Worm (Caenorhabditis elegans) whole organism, L1 larva: Measurements from ENCODE around the gene F46B6.10.

Experiments
- C04F5.9 ChIP-seq: sonication (generic microtip); optimal IDR thresholded peaks from 2 replicates; lab custom pipeline; 2016; ENCODE audit warnings: missing genetic modification characterization, missing compliant biosample characterization
- C34B4.2 ChIP-seq: sonication (generic microtip); optimal IDR thresholded peaks from 2 replicates; lab custom pipeline; 2017; ENCODE audit warnings: mild to moderate bottlenecking, missing genetic modification characterization, missing compliant biosample characterization
- Y116A8C.19 ChIP-seq: sonication (generic microtip); optimal IDR thresholded peaks from 2 replicates; lab custom pipeline; 2016; ENCODE audit warnings: missing compliant biosample characterization, missing genetic modification characterization, borderline replicate concordance
- aly-2 ChIP-seq: fragments of 150-350 bp; optimal IDR thresholded peaks from 2 replicates; lab custom pipeline; 2014; ENCODE audit warnings: missing biosample characterization, missing genetic modification characterization
- ama-1 ChIP-seq: fragments of 150-350 bp; optimal IDR thresholded peaks from 2 replicates; lab custom pipeline; 2014
- blmp-1 ChIP-seq: fragments of 150-350 bp; optimal IDR thresholded peaks from 2 replicates; lab custom pipeline; 2014; ENCODE audit warnings: missing biosample characterization, missing genetic modification characterization
- ceh-90 ChIP-seq: sonication (generic microtip); optimal IDR thresholded peaks from 2 replicates; lab custom pipeline; 2016; ENCODE audit warnings: missing genetic modification characterization, missing compliant biosample characterization
- dpl-1 ChIP-seq, 3 experiments: fragments of 150-350 bp in 2 of 3; sonication (generic microtip) in 1 of 3; optimal IDR thresholded peaks; 2 replicates each; lab custom pipeline; 2014 to 2017; ENCODE audit warnings: missing biosample characterization in 3 of 3, missing genetic modification characterization in 3 of 3, missing genetic modification reagents in 3 of 3
- egl-13 ChIP-seq: sonication (generic microtip); optimal IDR thresholded peaks from 2 replicates; lab custom pipeline; 2016; ENCODE audit warnings: missing genotype, missing genetic modification reagents, missing genetic modification characterization, missing compliant biosample characterization
- elt-3 ChIP-seq, 6 experiments: fragments of 150-350 bp in 1 of 6; sonication (generic microtip); optimal IDR thresholded peaks; 2 replicates each; lab custom pipeline; 2017 to 2018; ENCODE audit warnings: missing biosample characterization in 6 of 6, missing genetic modification characterization in 6 of 6, inconsistent platforms in 1 of 6
- ets-5 ChIP-seq: fragments of 200-800 bp; sonication (Bioruptor generic); IDR thresholded peaks from 2 replicates; pipeline ENCODE4 v1.3.6; 2022; ENCODE audit warnings: missing genetic modification characterization, missing compliant biosample characterization
- fkh-10 ChIP-seq: sonication (generic microtip); optimal IDR thresholded peaks from 2 replicates; lab custom pipeline; 2017; ENCODE audit warnings: missing biosample characterization, missing genetic modification reagents, missing genetic modification characterization
- fkh-8 ChIP-seq: sonication (generic microtip); optimal IDR thresholded peaks from 2 replicates; lab custom pipeline; 2016; ENCODE audit warnings: mild to moderate bottlenecking, missing genetic modification characterization, missing compliant biosample characterization
- hlh-17 ChIP-seq: fragments of 200-800 bp; sonication (Bioruptor generic); optimal IDR thresholded peaks from 2 replicates; lab custom pipeline; 2018; ENCODE audit warnings: missing genetic modification characterization, mild to moderate bottlenecking, missing compliant biosample characterization, moderate library complexity, borderline replicate concordance
- hpl-2 ChIP-seq: fragments of 150-350 bp; optimal IDR thresholded peaks from 2 replicates; lab custom pipeline; 2014; ENCODE audit warnings: missing biosample characterization, missing genetic modification reagents, missing genetic modification characterization
- irx-1 ChIP-seq: sonication (generic microtip); optimal IDR thresholded peaks from 2 replicates; lab custom pipeline; 2016; ENCODE audit warnings: missing genetic modification characterization, missing compliant biosample characterization
- isw-1 ChIP-seq: fragments of 200-800 bp; sonication (Bioruptor generic); IDR thresholded peaks from 2 replicates; pipeline ENCODE4 v1.3.6; 2022; ENCODE audit warnings: missing genetic modification characterization, missing compliant biosample characterization
- lin-15B ChIP-seq: fragments of 150-350 bp; sonication (generic microtip); optimal IDR thresholded peaks from 3 replicates; lab custom pipeline; 2014; ENCODE audit warnings: missing biosample characterization, missing genetic modification characterization
- lin-35 ChIP-seq, 2 experiments: fragments of 150-350 bp; optimal IDR thresholded peaks; 2 replicates each; lab custom pipeline; 2014; ENCODE audit warnings: missing biosample characterization in 2 of 2, missing genetic modification characterization in 2 of 2, missing genetic modification reagents in 2 of 2
- lin-39 ChIP-seq: fragments of 150-350 bp; optimal IDR thresholded peaks from 2 replicates; lab custom pipeline; 2014; ENCODE audit warnings: missing biosample characterization, missing genetic modification reagents, missing genetic modification characterization
- lsy-2 ChIP-seq, 2 experiments: fragments of 150-350 bp; optimal IDR thresholded peaks; 2 replicates each; lab custom pipeline; 2014; ENCODE audit warnings: missing biosample characterization in 2 of 2, missing genetic modification characterization in 2 of 2
- mdl-1 ChIP-seq, 2 experiments: fragments of 150-350 bp; optimal IDR thresholded peaks; 2 replicates each; lab custom pipeline; 2014 to 2017; ENCODE audit warnings: missing biosample characterization in 2 of 2, missing genetic modification characterization in 2 of 2, inconsistent platforms in 1 of 2
- mef-2 ChIP-seq: fragments of 150-350 bp; optimal IDR thresholded peaks from 2 replicates; lab custom pipeline; 2014; ENCODE audit warnings: missing biosample characterization, missing genetic modification characterization
- mep-1 ChIP-seq: fragments of 150-350 bp; optimal IDR thresholded peaks from 2 replicates; lab custom pipeline; 2014; ENCODE audit warnings: missing biosample characterization, missing genetic modification characterization
- nhr-12 ChIP-seq: sonication (generic microtip); optimal IDR thresholded peaks from 2 replicates; lab custom pipeline; 2017; ENCODE audit warnings: missing biosample characterization, missing genetic modification characterization
- nhr-19 ChIP-seq: fragments of 200-800 bp; sonication (Bioruptor generic); conservative IDR thresholded peaks from 2 replicates; pipeline ENCODE4 v1.3.6; 2022; ENCODE audit warnings: missing genetic modification characterization, missing compliant biosample characterization
- nhr-20 ChIP-seq: sonication (generic microtip); optimal IDR thresholded peaks from 2 replicates; lab custom pipeline; 2016; ENCODE audit warnings: mild to moderate bottlenecking, missing genetic modification characterization, missing compliant biosample characterization
- nhr-237 ChIP-seq: fragments of 150-350 bp; optimal IDR thresholded peaks from 2 replicates; lab custom pipeline; 2014; ENCODE audit warnings: missing biosample characterization, missing genetic modification characterization
- nhr-47 ChIP-seq: sonication (generic microtip); optimal IDR thresholded peaks from 2 replicates; lab custom pipeline; 2016; ENCODE audit warnings: mild to moderate bottlenecking, missing genetic modification characterization, moderate library complexity, missing compliant biosample characterization
- nhr-71 ChIP-seq: sonication (generic microtip); optimal IDR thresholded peaks from 2 replicates; lab custom pipeline; 2016; ENCODE audit warnings: mild to moderate bottlenecking, missing genetic modification characterization, moderate library complexity, missing compliant biosample characterization
- nhr-76 ChIP-seq: sonication (generic microtip); optimal IDR thresholded peaks from 2 replicates; lab custom pipeline; 2017; ENCODE audit warnings: missing biosample characterization, missing genetic modification characterization
- nhr-77 ChIP-seq: fragments of 150-350 bp; optimal IDR thresholded peaks from 2 replicates; lab custom pipeline; 2014; ENCODE audit warnings: missing biosample characterization, missing genetic modification characterization
- nhr-84 ChIP-seq: sonication (generic microtip); optimal IDR thresholded peaks from 2 replicates; lab custom pipeline; 2017; ENCODE audit warnings: missing biosample characterization, missing genetic modification characterization
- nhr-90 ChIP-seq: sonication (generic microtip); optimal IDR thresholded peaks from 2 replicates; lab custom pipeline; 2016; ENCODE audit warnings: mild to moderate bottlenecking, missing genetic modification characterization, missing compliant biosample characterization; ENCODE audit not compliant: poor library complexity
- pag-3 ChIP-seq: sonication (generic microtip); optimal IDR thresholded peaks from 2 replicates; lab custom pipeline; 2017; ENCODE audit warnings: missing genetic modification characterization, mild to moderate bottlenecking, missing compliant biosample characterization, antibody characterized with exemption, borderline replicate concordance; ENCODE audit not compliant: insufficient read depth
- rnt-1 ChIP-seq: sonication (generic microtip); optimal IDR thresholded peaks from 2 replicates; lab custom pipeline; 2016; ENCODE audit warnings: mild to moderate bottlenecking, missing genetic modification characterization, moderate library complexity, missing compliant biosample characterization
- snu-23 ChIP-seq: sonication (generic microtip); optimal IDR thresholded peaks from 2 replicates; lab custom pipeline; 2016; ENCODE audit warnings: missing genetic modification characterization, missing compliant biosample characterization
- sox-4 ChIP-seq: sonication (generic microtip); optimal IDR thresholded peaks from 2 replicates; lab custom pipeline; 2016; ENCODE audit warnings: missing genetic modification characterization, missing compliant biosample characterization
- sptf-1 ChIP-seq: fragments of 150-350 bp; optimal IDR thresholded peaks from 2 replicates; lab custom pipeline; 2014; ENCODE audit warnings: missing biosample characterization, missing genetic modification characterization
- swsn-7 ChIP-seq: sonication (generic microtip); optimal IDR thresholded peaks from 2 replicates; lab custom pipeline; 2016; ENCODE audit warnings: missing genetic modification characterization, missing compliant biosample characterization
- tbx-2 ChIP-seq: sonication (generic microtip); optimal IDR thresholded peaks from 2 replicates; lab custom pipeline; 2016; ENCODE audit warnings: missing genetic modification characterization, missing compliant biosample characterization
- unc-130 ChIP-seq: fragments of 150-350 bp; optimal IDR thresholded peaks from 2 replicates; lab custom pipeline; 2017; ENCODE audit warnings: missing biosample characterization, missing genetic modification characterization, inconsistent platforms
- unc-30 ChIP-seq: sonication (generic microtip); optimal IDR thresholded peaks from 2 replicates; lab custom pipeline; 2017; ENCODE audit warnings: missing biosample characterization, missing genetic modification characterization
- unc-62 ChIP-seq: fragments of 150-350 bp; optimal IDR thresholded peaks from 2 replicates; lab custom pipeline; 2014; ENCODE audit warnings: missing biosample characterization, missing genetic modification reagents, missing genetic modification characterization
- unc-98 ChIP-seq: fragments of 200-800 bp; sonication (Bioruptor generic); IDR thresholded peaks from 2 replicates; pipeline ENCODE4 v1.3.6; 2022; ENCODE audit warnings: missing genetic modification characterization, missing compliant biosample characterization
- vab-15 ChIP-seq: sonication (generic microtip); optimal IDR thresholded peaks from 2 replicates; lab custom pipeline; 2017; ENCODE audit warnings: missing genotype, mild to moderate bottlenecking, missing genetic modification characterization, missing compliant biosample characterization
- xbp-1 ChIP-seq: sonication (generic microtip); optimal IDR thresholded peaks from 2 replicates; lab custom pipeline; 2016; ENCODE audit warnings: missing genetic modification characterization, missing compliant biosample characterization
- ztf-11 ChIP-seq, 2 experiments: sonication (generic microtip); optimal IDR thresholded peaks; 2 replicates each; lab custom pipeline; 2016 to 2017; ENCODE audit warnings: missing genetic modification characterization in 2 of 2, missing biosample characterization in 1 of 2, missing compliant biosample characterization in 1 of 2

F46B6.10 gene

ce11 chrV:9784215-9784614, 17.6 kb downstream of the F46B6.10 start:
- no peak for TF ChIP-seq vab-15 (tag; lab: Kevin White, UChicago)
- no peak for TF ChIP-seq ceh-90 (tag; lab: Kevin White, UChicago)
- TF ChIP-seq C34B4.2 (tag; lab: Kevin White, UChicago), result no peak
- no peak for TF ChIP-seq nhr-12 (tag; lab: Kevin White, UChicago)
- no peak for TF ChIP-seq nhr-237
- TF ChIP-seq hlh-17 (GFP tag; lab: Kevin White, UChicago), result no peak
- no peak for TF ChIP-seq fkh-8 (tag; lab: Kevin White, UChicago)
- no peak for TF ChIP-seq Y116A8C.19 (tag; lab: Kevin White, UChicago)
- TF ChIP-seq sptf-1, result no peak
- no peak for TF ChIP-seq nhr-47 (tag; lab: Kevin White, UChicago)
- TF ChIP-seq sox-4 (tag; lab: Kevin White, UChicago), result no peak

- no peak for TF ChIP-seq nhr-20 (tag; lab: Kevin White, UChicago)
- no peak for TF ChIP-seq hpl-2
- no peak for TF ChIP-seq isw-1 (GFP tag; lab: Robert Waterston, UW)
- TF ChIP-seq ceh-90 (tag; lab: Kevin White, UChicago), result no peak
- no peak for TF ChIP-seq C04F5.9 (tag; lab: Kevin White, UChicago)
- TF ChIP-seq nhr-19 (GFP tag; lab: Robert Waterston, UW), result no peak
- no peak for TF ChIP-seq nhr-76 (tag; lab: Kevin White, UChicago)
- no peak for TF ChIP-seq fkh-10 (GFP tag; lab: Kevin White, UChicago)
- no peak for TF ChIP-seq pag-3
- no peak for TF ChIP-seq nhr-90 (tag; lab: Kevin White, UChicago)
- TF ChIP-seq hlh-17 (GFP tag; lab: Kevin White, UChicago), result no peak
- no peak for TF ChIP-seq ets-5 (GFP tag; lab: Robert Waterston, UW)
- no peak for TF ChIP-seq irx-1
- no peak for TF ChIP-seq tbx-2 (tag; lab: Kevin White, UChicago)
- TF ChIP-seq ztf-11 (tag; optimal IDR thresholded peaks at IDR 0.05; lab: Kevin White, UChicago), result no peak
- TF ChIP-seq elt-3 (tag; optimal IDR thresholded peaks at IDR 0.05; lab: Kevin White, UChicago), result no peak
- TF ChIP-seq ama-1 (lab: Kevin White, UChicago), result no peak
- TF ChIP-seq nhr-71, result no peak
Measured at ce11 chrV:9782969-9783368, 18.9 kb downstream of the F46B6.10 start, which contains the start of gene F46B6.5. Gene F46B6.5 (minus strand): TSS chrV:9783069.

- TF ChIP-seq lsy-2 (tag; optimal IDR thresholded peaks at IDR 0.05; lab: Kevin White, UChicago) (no peak), unc-30 (tag; lab: Kevin White, UChicago) (no peak), Y116A8C.19 (tag; lab: Kevin White, UChicago) (no peak), aly-2 (tag; lab: Kevin White, UChicago) (no peak), lin-39 (tag; lab: Kevin White, UChicago) (no peak), lin-35 (GFP tag; optimal IDR thresholded peaks at IDR 0.05; lab: Kevin White, UChicago) (no peak), mep-1 (no peak), fkh-8 (tag; lab: Kevin White, UChicago) (no peak), blmp-1 (tag; lab: Kevin White, UChicago) (no peak), dpl-1 (GFP tag; optimal IDR thresholded peaks at IDR 0.05; lab: Kevin White, UChicago) (no peak), unc-98 (GFP tag; lab: Robert Waterston, UW) (no peak), hlh-17 (GFP tag; lab: Kevin White, UChicago) (no peak), xbp-1 (no peak)
Measured at ce11 chrV:9782045-9782444, 19.8 kb downstream of the F46B6.10 start.

- no peak for TF ChIP-seq mdl-1 (tag; optimal IDR thresholded peaks at IDR 0.05; lab: Kevin White, UChicago)
- no peak for TF ChIP-seq unc-130 (tag; lab: Kevin White, UChicago)
- TF ChIP-seq lin-15B (tag; lab: Kevin White, UChicago), result no peak
- no peak for TF ChIP-seq rnt-1 (tag; lab: Kevin White, UChicago)
- no peak for TF ChIP-seq nhr-84
- no peak for TF ChIP-seq hlh-17 (GFP tag; lab: Kevin White, UChicago)
- TF ChIP-seq unc-62, result no peak
- TF ChIP-seq egl-13 (tag; lab: Kevin White, UChicago), result no peak
- no peak for TF ChIP-seq dpl-1 (GFP tag; optimal IDR thresholded peaks at IDR 0.05; lab: Kevin White, UChicago)
- TF ChIP-seq swsn-7 (tag; lab: Kevin White, UChicago), result no peak
- no peak for TF ChIP-seq mef-2 (tag; lab: Kevin White, UChicago)
- TF ChIP-seq nhr-77 (tag; lab: Kevin White, UChicago), result no peak
- no peak for TF ChIP-seq snu-23 (GFP tag; lab: Kevin White, UChicago)
- no peak for TF ChIP-seq nhr-47 (tag; lab: Kevin White, UChicago)
Measured at ce11 chrV:9779418-9779817, 22.4 kb downstream of the F46B6.10 start, which contains the start of gene F46B6.4. Gene F46B6.4 (minus strand): TSS chrV:9779518.
